Fruit fly (Drosophila melanogaster) whole organism, embryonic: Measurements from ENCODE around the gene CG9288.

Experiments used
- B-H1 ChIP-seq: fragments of 200-800 bp; sonication (Bioruptor generic); IDR thresholded peaks from 3 replicates; pipeline ENCODE4 v1.3.6; 2022; ENCODE audit warnings: missing biosample characterization, missing genetic modification characterization
- Blimp-1 ChIP-seq: fragments of 200-800 bp; sonication (Bioruptor generic); optimal IDR thresholded peaks from 3 replicates; lab custom pipeline; 2018; ENCODE audit warnings: missing biosample characterization, missing genetic modification characterization, mild to moderate bottlenecking, moderate library complexity, missing genetic modification reagents
- Bteb2 ChIP-seq: fragments of 200-800 bp; sonication (Bioruptor generic); optimal IDR thresholded peaks from 2 replicates; lab custom pipeline; 2016; ENCODE audit warnings: missing biosample characterization, missing genetic modification characterization
- CG12744 ChIP-seq: fragments of 200-800 bp; sonication (Bioruptor generic); optimal IDR thresholded peaks from 2 replicates; lab custom pipeline; 2016; ENCODE audit warnings: missing biosample characterization, missing genetic modification characterization
- CG13123 ChIP-seq: fragments of 200-800 bp; sonication (Bioruptor generic); optimal IDR thresholded peaks from 2 replicates; lab custom pipeline; 2016; ENCODE audit warnings: missing biosample characterization, missing genetic modification characterization
- CG13287 ChIP-seq: fragments of 200-800 bp; sonication (Bioruptor generic); IDR thresholded peaks from 2 replicates; pipeline ENCODE4 v1.3.6; 2022; ENCODE audit warnings: missing biosample characterization, missing genetic modification characterization; ENCODE audit not compliant: partially characterized antibody
- CG17802 ChIP-seq: fragments of 200-800 bp; sonication (Bioruptor generic); optimal IDR thresholded peaks from 2 replicates; lab custom pipeline; 2018; ENCODE audit warnings: missing biosample characterization, mild to moderate bottlenecking, missing genetic modification characterization, moderate library complexity
- CG18262 ChIP-seq: fragments of 200-800 bp; optimal IDR thresholded peaks from 3 replicates; lab custom pipeline; 2019; ENCODE audit warnings: missing biosample characterization, mild to moderate bottlenecking, missing genetic modification characterization, moderate library complexity
- CG32772 ChIP-seq: fragments of 200-800 bp; sonication (Bioruptor generic); IDR thresholded peaks from 2 replicates; pipeline ENCODE4 v1.3.6; 2022; ENCODE audit warnings: missing biosample characterization, missing genetic modification characterization
- CG4360 ChIP-seq: fragments of 200-800 bp; sonication (Bioruptor generic); IDR thresholded peaks from 2 replicates; pipeline ENCODE4 v1.3.6; 2022; ENCODE audit warnings: missing biosample characterization, missing genetic modification characterization
- CG4730 ChIP-seq: fragments of 200-800 bp; sonication (Bioruptor generic); IDR thresholded peaks from 2 replicates; pipeline ENCODE4 v1.3.6; 2022; ENCODE audit warnings: missing biosample characterization, missing genetic modification characterization
- CG4820 ChIP-seq: fragments of 200-800 bp; sonication (Bioruptor generic); optimal IDR thresholded peaks from 3 replicates; lab custom pipeline; 2016; ENCODE audit warnings: missing biosample characterization, missing genetic modification characterization
- CG6689 ChIP-seq: fragments of 200-800 bp; sonication (Bioruptor generic); IDR thresholded peaks from 2 replicates; pipeline ENCODE4 v1.3.6; 2022; ENCODE audit warnings: missing biosample characterization, missing genetic modification characterization
- CG8924 ChIP-seq: fragments of 200-800 bp; optimal IDR thresholded peaks from 3 replicates; lab custom pipeline; 2019; ENCODE audit warnings: missing biosample characterization, mild to moderate bottlenecking, missing genetic modification characterization, moderate library complexity
- CHES-1-like ChIP-seq: fragments of 200-800 bp; sonication (Bioruptor generic); optimal IDR thresholded peaks from 2 replicates; lab custom pipeline; 2016; ENCODE audit warnings: missing biosample characterization, missing genetic modification characterization
- D ChIP-seq, 2 experiments: fragments of 200-800 bp in 1 of 2; fragments of >200 bp in 1 of 2; sonication (Bioruptor generic) in 1 of 2; optimal IDR thresholded peaks; 2 replicates in 1 of 2; 3 replicates in 1 of 2; lab custom pipeline; 2017; ENCODE audit warnings: mild to moderate bottlenecking in 1 of 2, missing biosample characterization in 1 of 2, missing genetic modification characterization in 1 of 2, missing genetic modification reagents in 1 of 2
- Dip3 ChIP-seq: fragments of 200-800 bp; sonication (Bioruptor generic); optimal IDR thresholded peaks from 3 replicates; lab custom pipeline; 2016; ENCODE audit warnings: missing biosample characterization, missing genetic modification characterization
- E2f2 ChIP-seq: fragments of 200-800 bp; sonication (Bioruptor generic); IDR thresholded peaks from 2 replicates; pipeline ENCODE4 v1.3.6; 2022; ENCODE audit warnings: missing biosample characterization, missing genetic modification characterization
- HHEX ChIP-seq: fragments of 200-800 bp; sonication (Bioruptor generic); optimal IDR thresholded peaks from 3 replicates; lab custom pipeline; 2017; ENCODE audit warnings: missing biosample characterization, mild to moderate bottlenecking, missing genetic modification characterization, missing genetic modification reagents
- HLH4C ChIP-seq: fragments of 200-800 bp; sonication (Bioruptor generic); IDR thresholded peaks from 3 replicates; pipeline ENCODE4 v1.3.6; 2022; ENCODE audit warnings: missing biosample characterization, missing genetic modification characterization; ENCODE audit not compliant: partially characterized antibody
- HLHmδ ChIP-seq: fragments of 200-800 bp; sonication (Bioruptor generic); optimal IDR thresholded peaks from 2 replicates; lab custom pipeline; 2018; ENCODE audit warnings: missing biosample characterization, mild to moderate bottlenecking, missing genetic modification characterization, moderate library complexity
- Hey ChIP-seq: fragments of 200-800 bp; sonication (Bioruptor generic); optimal IDR thresholded peaks from 3 replicates; lab custom pipeline; 2018; ENCODE audit warnings: missing biosample characterization, mild to moderate bottlenecking, missing genetic modification characterization
- Hr3 ChIP-seq: fragments of 200-800 bp; sonication (Bioruptor generic); optimal IDR thresholded peaks from 3 replicates; lab custom pipeline; 2016; ENCODE audit warnings: missing biosample characterization, missing genetic modification characterization
- Myb ChIP-seq: fragments of 200-800 bp; sonication (Bioruptor generic); optimal IDR thresholded peaks from 2 replicates; lab custom pipeline; 2016; ENCODE audit warnings: missing biosample characterization, missing genetic modification characterization
- Optix ChIP-seq: fragments of 200-800 bp; sonication (Bioruptor generic); IDR thresholded peaks from 3 replicates; pipeline ENCODE4 v1.3.6; 2022; ENCODE audit warnings: missing biosample characterization, missing genetic modification characterization
- ash1 ChIP-seq: fragments of 200-800 bp; sonication (Bioruptor generic); optimal IDR thresholded peaks from 2 replicates; lab custom pipeline; 2018; ENCODE audit warnings: missing biosample characterization, mild to moderate bottlenecking, missing genetic modification characterization
- az2 ChIP-seq: fragments of 200-800 bp; sonication (Bioruptor generic); optimal IDR thresholded peaks from 3 replicates; lab custom pipeline; 2016; ENCODE audit warnings: missing biosample characterization, missing genetic modification characterization
- bbx ChIP-seq: fragments of 200-800 bp; sonication (Bioruptor generic); IDR thresholded peaks from 2 replicates; pipeline ENCODE4 v1.3.6; 2022; ENCODE audit warnings: missing biosample characterization, missing genetic modification characterization; ENCODE audit not compliant: partially characterized antibody
- chm ChIP-seq: fragments of 200-800 bp; sonication (Bioruptor generic); IDR thresholded peaks from 2 replicates; pipeline ENCODE4 v1.3.6; 2022; ENCODE audit warnings: missing biosample characterization, missing genetic modification characterization
- cwo ChIP-seq: fragments of 200-800 bp; sonication (Bioruptor generic); optimal IDR thresholded peaks from 3 replicates; lab custom pipeline; 2017; ENCODE audit warnings: missing biosample characterization, missing genetic modification characterization, mild to moderate bottlenecking, moderate library complexity, missing genetic modification reagents
- fd96Cb ChIP-seq: fragments of 200-800 bp; sonication (Bioruptor generic); optimal IDR thresholded peaks from 2 replicates; lab custom pipeline; 2018; ENCODE audit warnings: missing biosample characterization, mild to moderate bottlenecking, missing genetic modification characterization, moderate library complexity
- fu2 ChIP-seq: fragments of 200-800 bp; sonication (Bioruptor generic); optimal IDR thresholded peaks from 2 replicates; lab custom pipeline; 2016; ENCODE audit warnings: missing biosample characterization, missing genetic modification characterization
- kah ChIP-seq: fragments of 200-800 bp; sonication (Bioruptor generic); optimal IDR thresholded peaks from 2 replicates; lab custom pipeline; 2018; ENCODE audit warnings: missing biosample characterization, mild to moderate bottlenecking, missing genetic modification characterization
- lab ChIP-seq: fragments of 200-800 bp; sonication (Bioruptor generic); optimal IDR thresholded peaks from 3 replicates; lab custom pipeline; 2017; ENCODE audit warnings: missing biosample characterization, missing genetic modification characterization, mild to moderate bottlenecking, moderate library complexity, missing genetic modification reagents
- lmd ChIP-seq: fragments of 200-800 bp; sonication (Bioruptor generic); IDR thresholded peaks from 2 replicates; pipeline ENCODE4 v1.3.6; 2022; ENCODE audit warnings: missing biosample characterization, missing genetic modification characterization
- mld ChIP-seq: fragments of 200-800 bp; sonication (Bioruptor generic); IDR thresholded peaks from 3 replicates; pipeline ENCODE4 v1.3.6; 2022; ENCODE audit warnings: missing biosample characterization, missing genetic modification characterization; ENCODE audit not compliant: partially characterized antibody
- pfk ChIP-seq: fragments of 200-800 bp; sonication (Bioruptor generic); optimal IDR thresholded peaks from 2 replicates; lab custom pipeline; 2018; ENCODE audit warnings: missing biosample characterization, mild to moderate bottlenecking, missing genetic modification characterization, moderate library complexity
- stc ChIP-seq: fragments of 200-800 bp; sonication (Bioruptor generic); IDR thresholded peaks from 2 replicates; pipeline ENCODE4 v1.3.6; 2022; ENCODE audit warnings: missing biosample characterization, missing genetic modification characterization
- tap ChIP-seq: fragments of 200-800 bp; optimal IDR thresholded peaks from 3 replicates; lab custom pipeline; 2019; ENCODE audit warnings: missing biosample characterization, mild to moderate bottlenecking, missing genetic modification characterization, moderate library complexity
- usp ChIP-seq: fragments of >200 bp; optimal IDR thresholded peaks from 2 replicates; lab custom pipeline; 2017; ENCODE audit warnings: missing biosample characterization, missing genetic modification characterization

CG9288 gene

DNA sequence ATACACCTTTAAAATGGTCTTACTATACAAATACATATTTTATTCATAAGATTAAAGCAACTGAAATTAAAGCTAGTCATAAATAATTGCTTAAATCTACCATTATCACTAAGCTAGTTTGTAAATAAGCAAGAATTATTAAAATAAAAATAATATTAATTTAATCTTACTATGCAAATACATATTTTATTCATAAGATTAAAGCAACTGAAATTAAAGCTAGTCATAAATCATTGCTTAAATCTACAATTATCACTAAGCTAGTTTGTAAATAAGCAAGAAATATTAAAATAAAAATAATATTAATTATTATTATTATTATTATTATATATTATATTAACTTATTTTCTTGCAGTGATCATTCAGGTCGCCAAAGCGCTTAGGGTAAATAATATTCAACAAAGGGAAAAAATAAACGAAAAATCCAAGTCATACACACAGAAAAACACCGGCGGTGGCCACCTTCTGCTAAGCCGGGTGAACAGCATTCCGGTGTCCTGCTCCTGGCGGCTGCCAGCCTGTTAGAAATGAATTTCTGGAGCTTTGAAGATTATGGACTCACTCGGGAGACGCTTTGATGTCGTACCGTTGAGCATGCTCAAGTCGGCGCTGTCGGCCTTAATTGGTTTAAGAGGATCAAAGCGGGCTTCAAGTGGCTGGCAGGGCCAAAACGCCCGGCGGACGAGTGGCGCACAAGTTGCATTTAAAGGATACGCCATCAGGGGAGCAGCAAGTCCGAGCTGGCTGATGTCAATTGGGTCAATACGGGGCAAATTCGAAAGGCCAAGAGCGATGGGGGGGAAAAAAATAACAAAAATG lies 24.7 kb downstream of the CG9288 start (continued):
- no peak for TF ChIP-seq fu2 (GFP tag; lab: Kevin White, UChicago)
- no peak for TF ChIP-seq CG13123
- TF ChIP-seq cwo (GFP tag; lab: Kevin White, UChicago): peak; percentile 42
- no peak for TF ChIP-seq HLHmδ (GFP tag; lab: Kevin White, UChicago)
- no peak for TF ChIP-seq kah (GFP tag; lab: Kevin White, UChicago)
- TF ChIP-seq CG6689 (GFP tag; lab: Robert Waterston, UW): 0 out of 2 replicates have a peak, but pooled peaks have one; percentile 29
- no peak for TF ChIP-seq stc (GFP tag; lab: Robert Waterston, UW)
- peak; percentile 57 for TF ChIP-seq Blimp-1 (GFP tag; lab: Kevin White, UChicago)
- peak; percentile 53 for TF ChIP-seq lab (GFP tag; lab: Kevin White, UChicago)
- TF ChIP-seq CG18262: peak; percentile 70
- no peak for TF ChIP-seq CG17802
- TF ChIP-seq Bteb2: no peak
- no peak for TF ChIP-seq Optix
- TF ChIP-seq CHES-1-like (GFP tag; lab: Kevin White, UChicago): no peak
- peak; percentile 38 for TF ChIP-seq HHEX (GFP tag; lab: Kevin White, UChicago)
- TF ChIP-seq CG4730: no peak
- TF ChIP-seq usp: no peak
- no peak; the same call in 1 of the 2 replicates for TF ChIP-seq CG13287 (GFP tag; lab: Robert Waterston, UW)
- no peak for TF ChIP-seq chm (GFP tag; lab: Robert Waterston, UW)
- peak; percentile 13; the same call in 1 of the 2 replicates for TF ChIP-seq E2f2 (GFP tag; lab: Robert Waterston, UW)
- no peak for TF ChIP-seq Myb (GFP tag; lab: Kevin White, UChicago)
- TF ChIP-seq az2 (GFP tag; lab: Kevin White, UChicago): peak; percentile 34
- no peak for TF ChIP-seq D (optimal IDR thresholded peaks at IDR 0.05; lab: Kevin White, UChicago)
- peak; percentile 38 for TF ChIP-seq D (GFP tag; optimal IDR thresholded peaks at IDR 0.05; lab: Kevin White, UChicago)
- no peak for TF ChIP-seq lmd (GFP tag; lab: Robert Waterston, UW)
- TF ChIP-seq CG32772 (GFP tag; lab: Robert Waterston, UW): no peak
- TF ChIP-seq CG12744 (GFP tag; lab: Kevin White, UChicago): no peak
- TF ChIP-seq mld (GFP tag; lab: Robert Waterston, UW): no peak
- no peak for TF ChIP-seq Dip3 (GFP tag; lab: Kevin White, UChicago)
- TF ChIP-seq ash1 (GFP tag; lab: Kevin White, UChicago): no peak
- no peak for TF ChIP-seq pfk (GFP tag; lab: Kevin White, UChicago)
- TF ChIP-seq CG4820 (GFP tag; lab: Kevin White, UChicago): no peak
- no peak for TF ChIP-seq Hey (tag; lab: Kevin White, UChicago)
- TF ChIP-seq B-H1 (GFP tag; lab: Robert Waterston, UW): no peak
- peak; percentile 26 for TF ChIP-seq Hr3
- TF ChIP-seq HLH4C (GFP tag; lab: Robert Waterston, UW): peak; percentile 33; the same call in 2 of the 3 replicates
- peak; percentile 58 for TF ChIP-seq CG8924
- peak; percentile 29 for TF ChIP-seq fd96Cb (tag; lab: Kevin White, UChicago)
- no peak for TF ChIP-seq tap (tag; lab: Kevin White, UChicago)
- TF ChIP-seq CG4360 (GFP tag; lab: Robert Waterston, UW): no peak
- TF ChIP-seq bbx (GFP tag; lab: Robert Waterston, UW): no peak
- TF ChIP-seq, all 482 proteins: peak for 104
